Worm (Caenorhabditis elegans): ENCODE results near the gene F46C3.2.

The F46C3.2 gene

ce11 chrX:11466444-11467319 is 48.1 kb upstream of the F46C3.2 start:
- TF ChIP-seq duxl-1 (tag; optimal IDR thresholded peaks at IDR 0.05; ENCODE audit: poor library complexity) (no peak), F44E2.7 (GFP tag; IDR thresholded peaks at IDR 0.05) (no peak), zag-1 (tag; optimal IDR thresholded peaks at IDR 0.05) (no peak), R02D3.7 (tag; optimal IDR thresholded peaks at IDR 0.05) (no peak), mep-1 (tag; optimal IDR thresholded peaks at IDR 0.05) (no peak), lin-15B (tag; optimal IDR thresholded peaks at IDR 0.05) (no peak), ceh-82 (tag; optimal IDR thresholded peaks at IDR 0.05) (no peak), nhr-42 (GFP tag; IDR thresholded peaks at IDR 0.05) (no peak), aly-2 (tag; optimal IDR thresholded peaks at IDR 0.05) (no peak), F49E8.2 (tag; optimal IDR thresholded peaks at IDR 0.05; ENCODE audit: borderline replicate concordance) (no peak), T26A8.4 (GFP tag; IDR thresholded peaks at IDR 0.05) (no peak), saeg-2 (GFP tag; IDR thresholded peaks at IDR 0.05) (no peak), dmd-6 (GFP tag; IDR thresholded peaks at IDR 0.05) (peak; percentile 61), pha-4 (GFP tag; IDR thresholded peaks at IDR 0.05) (no peak), pha-4 (tag; optimal IDR thresholded peaks at IDR 0.05) (peak; percentile 56), zfp-3 (GFP tag; conservative IDR thresholded peaks at IDR 0.05) (no peak), egl-27 (tag; optimal IDR thresholded peaks at IDR 0.05) (no peak), spr-1 (tag; optimal IDR thresholded peaks at IDR 0.05) (no peak), egl-43 (GFP tag; IDR thresholded peaks at IDR 0.05) (no peak), dpl-1 (GFP tag; optimal IDR thresholded peaks at IDR 0.05) (no peak), madf-9 (GFP tag; conservative IDR thresholded peaks at IDR 0.05) (no peak), madf-5 (GFP tag; IDR thresholded peaks at IDR 0.05) (no peak), sdz-12 (GFP tag; optimal IDR thresholded peaks at IDR 0.05) (no peak), ztf-11 (tag; optimal IDR thresholded peaks at IDR 0.05) (no peak), php-3 (GFP tag; IDR thresholded peaks at IDR 0.05) (peak; percentile 72), ces-1 (GFP tag; optimal IDR thresholded peaks at IDR 0.05) (no peak), mes-2 (tag; optimal IDR thresholded peaks at IDR 0.05; ENCODE audit: poor library complexity, severe bottlenecking) (peak; percentile 11), nhr-28 (tag; optimal IDR thresholded peaks at IDR 0.05) (peak; percentile 53), tag-97 (GFP tag; IDR thresholded peaks at IDR 0.05) (no peak), lsy-2 (tag; optimal IDR thresholded peaks at IDR 0.05) (no peak), nhr-10 (tag; optimal IDR thresholded peaks at IDR 0.05) (no peak), nhr-111 (GFP tag; optimal IDR thresholded peaks at IDR 0.05) (no peak), Y5F2A.4 (GFP tag; optimal IDR thresholded peaks at IDR 0.05) (no peak), nhr-6 (tag; optimal IDR thresholded peaks at IDR 0.05) (no peak), unc-62 (GFP tag; optimal IDR thresholded peaks at IDR 0.05 in 1 of 2) (no peak), unc-62 (tag; optimal IDR thresholded peaks at IDR 0.05) (no peak), rbr-2 (tag; optimal IDR thresholded peaks at IDR 0.05) (no peak), vab-7 (GFP tag; IDR thresholded peaks at IDR 0.05) (no peak), gei-8 (GFP tag; optimal IDR thresholded peaks at IDR 0.05) (no peak), nhr-102 (tag; optimal IDR thresholded peaks at IDR 0.05) (no peak), F10B5.3 (tag; optimal IDR thresholded peaks at IDR 0.05) (no peak), ceh-44 (GFP tag; IDR thresholded peaks at IDR 0.05) (no peak), T20F7.1 (GFP tag; optimal IDR thresholded peaks at IDR 0.05) (no peak), pqm-1 (tag; optimal IDR thresholded peaks at IDR 0.05) (peak; percentile 41), dve-1 (tag; optimal IDR thresholded peaks at IDR 0.05; ENCODE audit: insufficient read depth) (peak; percentile 22), cey-2 (tag; optimal IDR thresholded peaks at IDR 0.05; ENCODE audit: borderline replicate concordance, insufficient read depth) (no peak)

Data from whole organism, L4 larva.